Fruit fly (Drosophila melanogaster) Kc167 (cell line): ENCODE data around the gene Fdh.

Experiments used
- Myc ChIP-seq: fragments of >200 bp; optimal IDR thresholded peaks from 2 replicates; lab custom pipeline; 2017; ENCODE audit warnings: missing external identifiers
- Sin3A ChIP-seq: fragments of >200 bp; optimal IDR thresholded peaks from 2 replicates; lab custom pipeline; 2018; ENCODE audit warnings: missing external identifiers
- h ChIP-seq: fragments of >200 bp; optimal IDR thresholded peaks from 3 replicates; lab custom pipeline; 2018; ENCODE audit warnings: missing external identifiers
- insv ChIP-seq: fragments of >200 bp; optimal IDR thresholded peaks from 3 replicates; lab custom pipeline; 2018; ENCODE audit warnings: missing external identifiers
- psq ChIP-seq: fragments of >200 bp; optimal IDR thresholded peaks from 2 replicates; lab custom pipeline; 2017; ENCODE audit warnings: missing external identifiers
- ttk ChIP-seq: sonication (Bioruptor generic); optimal IDR thresholded peaks from 2 replicates; lab custom pipeline; 2017; ENCODE audit warnings: missing external identifiers

- TF ChIP-seq h (lab: Kevin White, UChicago) (no peak), psq (lab: Kevin White, UChicago) (no peak), ttk (lab: Kevin White, UChicago) (no peak), insv (no peak), Sin3A (no peak), Myc (lab: Kevin White, UChicago) (no peak)
Observed at dm6 chr3R:10862773-10863445, 9.3 kb downstream of the Fdh start, which contains the start of gene CG6574.
